Fruit fly (Drosophila melanogaster): ENCODE data around the gene FER.

Gene FER

DNA sequence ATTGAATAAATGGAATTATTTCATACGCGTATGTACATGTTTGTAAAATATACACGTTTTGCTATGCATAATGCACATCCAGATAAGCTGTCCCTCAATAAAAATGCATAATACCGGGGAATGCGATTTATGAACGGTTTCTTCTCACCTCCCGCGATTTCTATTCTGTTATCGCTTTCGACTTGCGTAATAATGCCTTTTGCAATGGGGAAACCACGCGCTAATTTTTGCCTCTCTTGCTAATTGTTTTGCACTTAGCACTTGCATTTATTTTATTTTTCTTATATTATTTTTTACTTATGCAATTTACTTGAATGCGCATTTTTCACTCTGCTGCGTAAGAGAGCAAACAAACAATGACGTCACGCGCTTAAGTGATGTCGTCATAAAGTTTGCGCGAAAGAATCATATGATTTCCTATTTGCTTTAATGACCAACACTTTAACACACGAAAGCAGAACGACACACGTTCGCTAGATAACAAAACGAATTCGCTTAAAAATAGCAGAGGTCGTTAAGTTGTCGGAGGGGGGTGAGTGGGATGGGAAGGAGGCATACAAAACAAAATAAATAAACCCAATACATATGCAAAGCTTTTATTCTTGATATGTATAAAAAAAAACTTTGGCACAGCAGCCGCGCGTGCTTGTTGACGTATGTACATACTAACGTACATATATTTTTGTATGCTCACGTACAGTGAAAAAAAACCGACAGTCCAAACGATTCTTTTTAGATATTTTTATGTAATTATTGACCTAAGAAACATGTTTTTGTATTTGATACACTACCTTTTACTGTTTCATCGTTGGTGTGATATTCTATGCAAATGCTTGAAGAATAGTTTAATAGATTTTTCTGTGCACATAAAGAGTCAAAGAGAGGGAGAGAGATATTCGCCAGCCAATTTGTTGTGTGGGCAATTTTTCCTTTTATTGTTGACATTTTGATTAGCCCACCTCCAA lies 42.6 kb downstream of the FER start (continued):
- TF ChIP-seq Fer2 (tag; optimal IDR thresholded peaks at IDR 0.05) = no peak
- no peak for TF ChIP-seq zen (tag; optimal IDR thresholded peaks at IDR 0.05)
- TF ChIP-seq cato (GFP tag; optimal IDR thresholded peaks at IDR 0.05; ENCODE audit: borderline replicate concordance) = no peak
- TF ChIP-seq CG7928 (GFP tag; optimal IDR thresholded peaks at IDR 0.05) = peak; percentile 54
- peak; percentile 53 for TF ChIP-seq zfh2 (GFP tag; optimal IDR thresholded peaks at IDR 0.05)
- peak; percentile 55 for TF ChIP-seq Hand (GFP tag; optimal IDR thresholded peaks at IDR 0.05)
- no peak for TF ChIP-seq tna (GFP tag; IDR thresholded peaks at IDR 0.05; ENCODE audit: partially characterized antibody)
- no peak for TF ChIP-seq CG17361 (GFP tag; IDR thresholded peaks at IDR 0.05)
- no peak for TF ChIP-seq usp (GFP tag; optimal IDR thresholded peaks at IDR 0.05)
- no peak for TF ChIP-seq nom (GFP tag; optimal IDR thresholded peaks at IDR 0.05)
- TF ChIP-seq salm (tag; optimal IDR thresholded peaks at IDR 0.05) = no peak
- TF ChIP-seq CG9609 (GFP tag; optimal IDR thresholded peaks at IDR 0.05) = no peak
- no peak for TF ChIP-seq amos (GFP tag; IDR thresholded peaks at IDR 0.05; ENCODE audit: partially characterized antibody)
- peak; percentile 40 for TF ChIP-seq Chrac-16 (GFP tag; optimal IDR thresholded peaks at IDR 0.05)
- peak; percentile 71 for TF ChIP-seq CoRest (tag; optimal IDR thresholded peaks at IDR 0.05)
- no peak for TF ChIP-seq MTF-1 (GFP tag; optimal IDR thresholded peaks at IDR 0.05; ENCODE audit: borderline replicate concordance)
- peak; percentile 38 for TF ChIP-seq chn (GFP tag; optimal IDR thresholded peaks at IDR 0.05)
- TF ChIP-seq crol (GFP tag; IDR thresholded peaks at IDR 0.05) = no peak
- no peak for TF ChIP-seq CG4404 (GFP tag; IDR thresholded peaks at IDR 0.05)
- no peak for TF ChIP-seq CG12236 (GFP tag; optimal IDR thresholded peaks at IDR 0.05)
- TF ChIP-seq Ssrp (tag; optimal IDR thresholded peaks at IDR 0.05) = peak; percentile 20
- no peak for TF ChIP-seq Taf1 (GFP tag; IDR thresholded peaks at IDR 0.05)
- TF ChIP-seq dmrt99B (tag; optimal IDR thresholded peaks at IDR 0.05) = peak; percentile 62
- TF ChIP-seq CG14441 (GFP tag; IDR thresholded peaks at IDR 0.05) = no peak
- peak; percentile 43 for TF ChIP-seq tio (GFP tag; optimal IDR thresholded peaks at IDR 0.05)
- TF ChIP-seq Rfx (GFP tag; IDR thresholded peaks at IDR 0.05) = no peak
- no peak for TF ChIP-seq E2f2 (GFP tag; IDR thresholded peaks at IDR 0.05)
- TF ChIP-seq sens (GFP tag) = peak; percentile 89
- no peak for TF ChIP-seq zen2 (GFP tag; IDR thresholded peaks at IDR 0.05; ENCODE audit: partially characterized antibody)
- peak; percentile 65 for TF ChIP-seq en (GFP tag; optimal IDR thresholded peaks at IDR 0.05)
- TF ChIP-seq jumu (GFP tag; optimal IDR thresholded peaks at IDR 0.05) = peak; percentile 44
- TF ChIP-seq hbn (GFP tag; IDR thresholded peaks at IDR 0.05; ENCODE audit: partially characterized antibody) = no peak
- no peak for TF ChIP-seq kah (GFP tag; optimal IDR thresholded peaks at IDR 0.05)
- TF ChIP-seq D19A (tag; optimal IDR thresholded peaks at IDR 0.05) = peak; percentile 63
- TF ChIP-seq Jarid2 (GFP tag; optimal IDR thresholded peaks at IDR 0.05) = no peak
- peak; percentile 54 for TF ChIP-seq CG30403 (GFP tag; optimal IDR thresholded peaks at IDR 0.05)
- no peak for TF ChIP-seq Ets97D (GFP tag; optimal IDR thresholded peaks at IDR 0.05)
- peak; percentile 81 for TF ChIP-seq CG3281 (GFP tag; optimal IDR thresholded peaks at IDR 0.05)
- TF ChIP-seq CG10543 (GFP tag; optimal IDR thresholded peaks at IDR 0.05) = peak; percentile 91
- peak; percentile 65 for TF ChIP-seq fd3F (GFP tag; optimal IDR thresholded peaks at IDR 0.05)
- TF ChIP-seq CG17802 (tag; optimal IDR thresholded peaks at IDR 0.05) = no peak
- peak; percentile 31 for TF ChIP-seq CG3838 (GFP tag; optimal IDR thresholded peaks at IDR 0.05)
- TF ChIP-seq dysf (GFP tag; IDR thresholded peaks at IDR 0.05) = no peak
- TF ChIP-seq sna (GFP tag; IDR thresholded peaks at IDR 0.05; ENCODE audit: partially characterized antibody) = no peak
- TF ChIP-seq Poxn (GFP tag; IDR thresholded peaks at IDR 0.05) = no peak
- no peak for TF ChIP-seq sr (GFP tag; IDR thresholded peaks at IDR 0.05)
- TF ChIP-seq sqz (GFP tag; optimal IDR thresholded peaks at IDR 0.05) = no peak
- TF ChIP-seq CG11093 (GFP tag; IDR thresholded peaks at IDR 0.05) = no peak
- TF ChIP-seq HLH54F (GFP tag; optimal IDR thresholded peaks at IDR 0.05) = peak; percentile 63

Data from whole organism, embryonic.